Fruit fly (Drosophila melanogaster) whole organism, embryonic: ENCODE measurements around the gene CG5758.

Source experiments
- Ada2b ChIP-seq: fragments of 200-800 bp; sonication (Bioruptor generic); IDR thresholded peaks from 2 replicates; pipeline ENCODE4 v1.3.6; 2022; ENCODE audit warnings: missing biosample characterization, missing genetic modification characterization
- Awh ChIP-seq: fragments of 200-800 bp; sonication (Bioruptor generic); IDR thresholded peaks from 2 replicates; pipeline ENCODE4, ENCODE4 v1.3.6; 2022; ENCODE audit warnings: missing biosample characterization, missing genetic modification characterization
- CG1024 ChIP-seq: fragments of 200-800 bp; sonication (Bioruptor generic); IDR thresholded peaks from 2 replicates; pipeline ENCODE4 v1.3.6; 2022; ENCODE audit warnings: missing biosample characterization, missing genetic modification characterization
- CG10654 ChIP-seq: fragments of 200-800 bp; sonication (Bioruptor generic); optimal IDR thresholded peaks from 2 replicates; lab custom pipeline; 2016; ENCODE audit warnings: missing biosample characterization, missing genetic modification characterization
- CG11093 ChIP-seq: fragments of 200-800 bp; sonication (Bioruptor generic); IDR thresholded peaks from 3 replicates; pipeline ENCODE4 v1.3.6; 2022; ENCODE audit warnings: missing biosample characterization, missing genetic modification characterization
- CG14710 ChIP-seq: fragments of 200-800 bp; sonication (Bioruptor generic); optimal IDR thresholded peaks from 3 replicates; lab custom pipeline; 2019; ENCODE audit warnings: missing biosample characterization, mild to moderate bottlenecking, missing genetic modification characterization, moderate library complexity
- CG14860 ChIP-seq: fragments of 200-800 bp; sonication (Bioruptor generic); IDR thresholded peaks from 3 replicates; pipeline ENCODE4 v1.3.6; 2022; ENCODE audit warnings: missing biosample characterization, missing genetic modification characterization; ENCODE audit not compliant: partially characterized antibody
- CG14965 ChIP-seq: fragments of 200-800 bp; sonication (Bioruptor generic); optimal IDR thresholded peaks from 2 replicates; lab custom pipeline; 2016; ENCODE audit warnings: missing biosample characterization, missing genetic modification characterization, borderline replicate concordance
- CG1529 ChIP-seq: fragments of 200-800 bp; sonication (Bioruptor generic); optimal IDR thresholded peaks from 3 replicates; lab custom pipeline; 2018; ENCODE audit warnings: missing biosample characterization, missing genetic modification characterization
- CG1647 ChIP-seq: fragments of 200-800 bp; sonication (Bioruptor generic); optimal IDR thresholded peaks from 3 replicates; lab custom pipeline; 2016; ENCODE audit warnings: missing biosample characterization, missing genetic modification characterization
- CG18011 ChIP-seq: fragments of 200-800 bp; sonication (Bioruptor generic); optimal IDR thresholded peaks from 2 replicates; lab custom pipeline; 2017; ENCODE audit warnings: missing biosample characterization, missing genetic modification characterization, mild to moderate bottlenecking, moderate library complexity, missing genotype
- CG31365 ChIP-seq: fragments of 200-800 bp; sonication (Bioruptor generic); optimal IDR thresholded peaks from 2 replicates; lab custom pipeline; 2018; ENCODE audit warnings: missing biosample characterization, mild to moderate bottlenecking, missing genetic modification characterization
- CG31388 ChIP-seq: fragments of 200-800 bp; sonication (Bioruptor generic); optimal IDR thresholded peaks from 2 replicates; lab custom pipeline; 2016; ENCODE audit warnings: missing biosample characterization, missing genetic modification characterization
- CG33557 ChIP-seq: fragments of 200-800 bp; sonication (Bioruptor generic); optimal IDR thresholded peaks from 2 replicates; lab custom pipeline; 2019; ENCODE audit warnings: missing biosample characterization, mild to moderate bottlenecking, missing genetic modification characterization, moderate library complexity
- CG7271 ChIP-seq: fragments of 200-800 bp; sonication (Bioruptor generic); optimal IDR thresholded peaks from 2 replicates; lab custom pipeline; 2018; ENCODE audit warnings: missing biosample characterization, mild to moderate bottlenecking, missing genetic modification characterization, moderate library complexity
- CG9932 ChIP-seq: fragments of 200-800 bp; sonication (Bioruptor generic); IDR thresholded peaks from 2 replicates; pipeline ENCODE4 v1.3.6; 2022; ENCODE audit warnings: missing biosample characterization, missing genetic modification characterization
- Dip2 ChIP-seq: fragments of 200-800 bp; sonication (Bioruptor generic); IDR thresholded peaks from 2 replicates; pipeline ENCODE4 v1.3.6; 2022; ENCODE audit warnings: missing biosample characterization, missing genetic modification characterization
- Dip3 ChIP-seq: fragments of 200-800 bp; sonication (Bioruptor generic); optimal IDR thresholded peaks from 3 replicates; lab custom pipeline; 2016; ENCODE audit warnings: missing biosample characterization, missing genetic modification characterization
- Elba2 ChIP-seq: fragments of 200-800 bp; sonication (Bioruptor generic); optimal IDR thresholded peaks from 3 replicates; lab custom pipeline; 2016; ENCODE audit warnings: missing biosample characterization, missing genetic modification characterization
- Fer2 ChIP-seq: fragments of 200-800 bp; sonication (Bioruptor generic); optimal IDR thresholded peaks from 2 replicates; lab custom pipeline; 2018; ENCODE audit warnings: missing biosample characterization, mild to moderate bottlenecking, missing genetic modification characterization, moderate library complexity
- GATAe ChIP-seq: fragments of 200-800 bp; sonication (Bioruptor generic); conservative IDR thresholded peaks from 2 replicates; pipeline ENCODE4 v1.3.6; 2022; ENCODE audit warnings: missing biosample characterization, missing genetic modification characterization
- Hr3 ChIP-seq: fragments of 200-800 bp; sonication (Bioruptor generic); optimal IDR thresholded peaks from 3 replicates; lab custom pipeline; 2016; ENCODE audit warnings: missing biosample characterization, missing genetic modification characterization
- Hr51 ChIP-seq, 2 experiments: fragments of 200-800 bp; sonication (Bioruptor generic); optimal IDR thresholded peaks; 2 replicates in 1 of 2; 3 replicates in 1 of 2; lab custom pipeline; 2016 to 2018; ENCODE audit warnings: missing biosample characterization in 2 of 2, missing genetic modification characterization in 2 of 2, mild to moderate bottlenecking in 1 of 2, moderate library complexity in 1 of 2
- Lpt ChIP-seq: fragments of >200 bp; optimal IDR thresholded peaks from 2 replicates; lab custom pipeline; 2018; ENCODE audit warnings: missing biosample characterization, missing genetic modification characterization
- Rfx ChIP-seq: fragments of 200-800 bp; sonication (Bioruptor generic); IDR thresholded peaks from 2 replicates; pipeline ENCODE4 v1.3.6; 2022; ENCODE audit warnings: missing biosample characterization, missing genetic modification characterization
- Tbp ChIP-seq: fragments of >200 bp; optimal IDR thresholded peaks from 2 replicates; lab custom pipeline; 2018; ENCODE audit warnings: missing biosample characterization, missing genetic modification characterization
- ab ChIP-seq: fragments of 200-800 bp; sonication (Bioruptor generic); optimal IDR thresholded peaks from 2 replicates; lab custom pipeline; 2016; ENCODE audit warnings: missing biosample characterization, missing genetic modification characterization
- abd-A ChIP-seq: fragments of 200-800 bp; sonication (Bioruptor generic); optimal IDR thresholded peaks from 3 replicates; lab custom pipeline; 2019; ENCODE audit warnings: missing biosample characterization, mild to moderate bottlenecking, missing genetic modification characterization, moderate library complexity
- cad ChIP-seq: fragments of >200 bp; optimal IDR thresholded peaks from 2 replicates; lab custom pipeline; 2017; ENCODE audit warnings: missing biosample characterization, missing genetic modification characterization
- chinmo ChIP-seq: fragments of 200-800 bp; sonication (Bioruptor generic); IDR thresholded peaks from 4 replicates; pipeline ENCODE4 v1.3.6; 2022; ENCODE audit warnings: missing biosample characterization, missing genetic modification characterization; ENCODE audit not compliant: partially characterized antibody
- ci ChIP-seq: fragments of 200-800 bp; sonication (Bioruptor generic); IDR thresholded peaks from 3 replicates; pipeline ENCODE4 v1.3.6; 2022; ENCODE audit warnings: missing biosample characterization, missing genetic modification characterization
- dpn ChIP-seq, 2 experiments: fragments of 200-800 bp; sonication (Bioruptor generic); optimal IDR thresholded peaks; 3 replicates each; lab custom pipeline; 2016; ENCODE audit warnings: missing biosample characterization in 2 of 2, missing genetic modification characterization in 2 of 2
- en ChIP-seq: fragments of 200-800 bp; sonication (Bioruptor generic); optimal IDR thresholded peaks from 2 replicates; lab custom pipeline; 2016; ENCODE audit warnings: missing biosample characterization, missing genetic modification characterization
- eyg ChIP-seq: fragments of 200-800 bp; sonication (Bioruptor generic); optimal IDR thresholded peaks from 3 replicates; lab custom pipeline; 2016; ENCODE audit warnings: missing biosample characterization, missing genetic modification characterization
- fu2 ChIP-seq: fragments of 200-800 bp; sonication (Bioruptor generic); optimal IDR thresholded peaks from 2 replicates; lab custom pipeline; 2016; ENCODE audit warnings: missing biosample characterization, missing genetic modification characterization
- insv ChIP-seq, 2 experiments: fragments of 200-800 bp; sonication (Bioruptor generic); optimal IDR thresholded peaks; 3 replicates each; lab custom pipeline; 2016 to 2018; ENCODE audit warnings: missing biosample characterization in 2 of 2, missing genetic modification characterization in 2 of 2
- ken ChIP-seq: fragments of 200-800 bp; sonication (Bioruptor generic); IDR thresholded peaks from 3 replicates; pipeline ENCODE4 v1.3.6; 2022; ENCODE audit warnings: missing biosample characterization, missing genetic modification characterization
- lola ChIP-seq, 3 experiments: fragments of >200 bp in 2 of 3; fragments of 200-800 bp in 1 of 3; sonication (Bioruptor generic) in 1 of 3; optimal IDR thresholded peaks; 2 replicates each; lab custom pipeline; 2017 to 2019; ENCODE audit warnings: missing biosample characterization in 3 of 3, missing genetic modification characterization in 3 of 3, mild to moderate bottlenecking in 1 of 3, moderate library complexity in 1 of 3
- mirr ChIP-seq: fragments of 200-800 bp; sonication (Bioruptor generic); optimal IDR thresholded peaks from 3 replicates; lab custom pipeline; 2018; ENCODE audit warnings: missing biosample characterization, mild to moderate bottlenecking, missing genetic modification characterization
- nau ChIP-seq: fragments of 200-800 bp; sonication (Bioruptor generic); optimal IDR thresholded peaks from 3 replicates; lab custom pipeline; 2017; ENCODE audit warnings: missing biosample characterization, mild to moderate bottlenecking, missing genetic modification characterization, missing genetic modification reagents
- nerfin-1 ChIP-seq: fragments of 200-800 bp; sonication (Bioruptor generic); optimal IDR thresholded peaks from 3 replicates; lab custom pipeline; 2019; ENCODE audit warnings: missing biosample characterization, mild to moderate bottlenecking, missing genetic modification characterization, moderate library complexity
- nom ChIP-seq: fragments of 200-800 bp; sonication (Bioruptor generic); optimal IDR thresholded peaks from 2 replicates; lab custom pipeline; 2017; ENCODE audit warnings: missing biosample characterization, missing genetic modification characterization, mild to moderate bottlenecking, moderate library complexity, missing genetic modification reagents
- pb ChIP-seq: fragments of 200-800 bp; sonication (Bioruptor generic); optimal IDR thresholded peaks from 3 replicates; lab custom pipeline; 2016; ENCODE audit warnings: missing biosample characterization, missing genetic modification characterization
- repo ChIP-seq: fragments of 200-800 bp; sonication (Bioruptor generic); optimal IDR thresholded peaks from 2 replicates; lab custom pipeline; 2016; ENCODE audit warnings: missing biosample characterization, missing genetic modification characterization
- sug ChIP-seq: fragments of 200-800 bp; optimal IDR thresholded peaks from 2 replicates; lab custom pipeline; 2019; ENCODE audit warnings: missing biosample characterization, mild to moderate bottlenecking, missing genetic modification characterization, moderate library complexity
- tin ChIP-seq: fragments of 200-800 bp; sonication (Bioruptor generic); optimal IDR thresholded peaks from 3 replicates; lab custom pipeline; 2016; ENCODE audit warnings: missing biosample characterization, missing genetic modification characterization
- tna ChIP-seq: fragments of 200-800 bp; sonication (Bioruptor generic); IDR thresholded peaks from 2 replicates; pipeline ENCODE4 v1.3.6; 2022; ENCODE audit warnings: missing biosample characterization, missing genetic modification characterization; ENCODE audit not compliant: partially characterized antibody
- vvl ChIP-seq: fragments of 200-800 bp; sonication (Bioruptor generic); IDR thresholded peaks from 2 replicates; pipeline ENCODE4 v1.3.6; 2022; ENCODE audit warnings: missing biosample characterization, missing genetic modification characterization
- wdn ChIP-seq: fragments of 200-800 bp; sonication (Bioruptor generic); IDR thresholded peaks from 2 replicates; pipeline ENCODE4 v1.3.6; 2022; ENCODE audit warnings: missing biosample characterization, missing genetic modification characterization

The CG5758 gene

dm6 chr2L:18121367-18122230 is 1.8 kb downstream of the CG5758 start (continued):
- TF ChIP-seq GATAe (no peak), Fer2 (tag; lab: Kevin White, UChicago) (no peak), ken (GFP tag; lab: Robert Waterston, UW) (no peak), CG18011 (no peak), cad (GFP tag; lab: Kevin White, UChicago) (no peak), wdn (GFP tag; lab: Robert Waterston, UW) (no peak), Rfx (GFP tag; lab: Robert Waterston, UW) (peak; percentile 44; the same call in 1 of the 2 replicates), chinmo (GFP tag; lab: Robert Waterston, UW) (0 out of 4 replicates have a peak, but pooled peaks have one; percentile 29), lola (GFP tag; optimal IDR thresholded peaks at IDR 0.05; lab: Kevin White, UChicago) (no peak), insv (GFP tag; optimal IDR thresholded peaks at IDR 0.05; lab: Kevin White, UChicago) (no peak), CG31365 (tag; lab: Kevin White, UChicago) (no peak), nau (GFP tag; lab: Kevin White, UChicago) (peak; percentile 29), CG9932 (GFP tag; lab: Robert Waterston, UW) (no peak), Dip3 (GFP tag; lab: Kevin White, UChicago) (no peak), Elba2 (no peak), CG14710 (tag; lab: Kevin White, UChicago) (no peak), Hr3 (peak; percentile 34), nom (GFP tag; lab: Kevin White, UChicago) (peak; percentile 91), CG14965 (GFP tag; lab: Kevin White, UChicago) (no peak), dpn (GFP tag; optimal IDR thresholded peaks at IDR 0.05; lab: Kevin White, UChicago) (peak; percentile 33 to 36), ab (GFP tag; lab: Kevin White, UChicago) (no peak), Tbp (no peak), Ada2b (GFP tag; lab: Robert Waterston, UW) (no peak), CG7271 (no peak), fu2 (GFP tag; lab: Kevin White, UChicago) (no peak), repo (GFP tag; lab: Kevin White, UChicago) (no peak), tin (GFP tag; lab: Kevin White, UChicago) (peak; percentile 32), eyg (no peak), mirr (GFP tag; lab: Kevin White, UChicago) (no peak), vvl (GFP tag; lab: Robert Waterston, UW) (peak; percentile 61; the same call in 1 of the 2 replicates), CG14860 (GFP tag; lab: Robert Waterston, UW) (no peak), ci (GFP tag; lab: Robert Waterston, UW) (0 out of 3 replicates have a peak, but pooled peaks have one; percentile 17), Hr51 (GFP tag; optimal IDR thresholded peaks at IDR 0.05; lab: Kevin White, UChicago) (peak in 1 of 2 experiments; percentile 42), CG33557 (GFP tag; lab: Kevin White, UChicago) (no peak), pb (GFP tag; lab: Kevin White, UChicago) (peak; percentile 29), en (GFP tag; lab: Kevin White, UChicago) (no peak), tna (GFP tag; lab: Robert Waterston, UW) (no peak), CG10654 (no peak), abd-A (tag; lab: Kevin White, UChicago) (no peak), Dip2 (GFP tag; lab: Robert Waterston, UW) (no peak), sug (tag; lab: Kevin White, UChicago) (no peak), Awh (GFP tag; lab: Robert Waterston, UW) (no peak), CG1647 (peak; percentile 35), CG1529 (GFP tag; lab: Kevin White, UChicago) (no peak), Lpt (GFP tag; lab: Kevin White, UChicago) (no peak), nerfin-1 (tag; lab: Kevin White, UChicago) (no peak), CG1024 (GFP tag; lab: Robert Waterston, UW) (no peak), CG11093 (GFP tag; lab: Robert Waterston, UW) (no peak), CG31388 (GFP tag; lab: Kevin White, UChicago) (no peak)
